Fruit fly (Drosophila melanogaster): ENCODE results near the gene Alp13.

Gene Alp13

dm6 chr3R:10109212-10109880 lies 34.2 kb upstream of the Alp13 start:
- TF ChIP-seq cic (GFP tag; optimal IDR thresholded peaks at IDR 0.05) (peak; percentile 46), CG7101 (tag; optimal IDR thresholded peaks at IDR 0.05) (no peak)

- no peak for TF ChIP-seq CG1620 (GFP tag; optimal IDR thresholded peaks at IDR 0.05)
- TF ChIP-seq CG12768 (GFP tag; optimal IDR thresholded peaks at IDR 0.05), result no peak
- no peak for TF ChIP-seq CG33017 (tag; optimal IDR thresholded peaks at IDR 0.05)
- no peak for TF ChIP-seq Clk (GFP tag; optimal IDR thresholded peaks at IDR 0.05)
- TF ChIP-seq Hr96 (GFP tag; optimal IDR thresholded peaks at IDR 0.05), result no peak
- no peak for TF ChIP-seq CG5204 (GFP tag; optimal IDR thresholded peaks at IDR 0.05)
- TF ChIP-seq CG11617 (GFP tag; optimal IDR thresholded peaks at IDR 0.05), result no peak
- TF ChIP-seq kay (GFP tag; ENCODE audit: borderline replicate concordance), result no peak
- no peak for TF ChIP-seq cic (GFP tag; optimal IDR thresholded peaks at IDR 0.05)
- TF ChIP-seq pad (GFP tag; optimal IDR thresholded peaks at IDR 0.05), result no peak
- TF ChIP-seq tj (GFP tag; optimal IDR thresholded peaks at IDR 0.05), result no peak
- TF ChIP-seq Mnt (GFP tag; optimal IDR thresholded peaks at IDR 0.05), result no peak
- TF ChIP-seq ovo (GFP tag; optimal IDR thresholded peaks at IDR 0.05), result no peak
- TF ChIP-seq toe (GFP tag; optimal IDR thresholded peaks at IDR 0.05), result no peak
- TF ChIP-seq Crg-1 (GFP tag; optimal IDR thresholded peaks at IDR 0.05), result no peak
- no peak for TF ChIP-seq bab1 (GFP tag; optimal IDR thresholded peaks at IDR 0.05)
These were observed 33.2 kb upstream of the Alp13 start for dm6 chr3R:10108289-10108928.

- TF ChIP-seq CG5204 (GFP tag; optimal IDR thresholded peaks at IDR 0.05) (no peak), Mnt (GFP tag; optimal IDR thresholded peaks at IDR 0.05) (no peak), CG14711 (tag; optimal IDR thresholded peaks at IDR 0.05) (no peak), CG11617 (GFP tag; optimal IDR thresholded peaks at IDR 0.05) (no peak), CG12768 (GFP tag; optimal IDR thresholded peaks at IDR 0.05) (no peak), Clk (GFP tag; optimal IDR thresholded peaks at IDR 0.05) (no peak), CG7045 (GFP tag; optimal IDR thresholded peaks at IDR 0.05) (no peak), ovo (GFP tag; optimal IDR thresholded peaks at IDR 0.05) (no peak), Hr96 (GFP tag; optimal IDR thresholded peaks at IDR 0.05) (no peak), kay (GFP tag; ENCODE audit: borderline replicate concordance) (no peak), bab1 (GFP tag; optimal IDR thresholded peaks at IDR 0.05) (no peak), CG33017 (tag; optimal IDR thresholded peaks at IDR 0.05) (no peak), pad (GFP tag; optimal IDR thresholded peaks at IDR 0.05) (no peak), CG1620 (GFP tag; optimal IDR thresholded peaks at IDR 0.05) (no peak), cic (GFP tag; optimal IDR thresholded peaks at IDR 0.05) (no peak), tj (GFP tag; optimal IDR thresholded peaks at IDR 0.05) (no peak)
These were observed 31.6 kb upstream of the Alp13 start for dm6 chr3R:10106796-10107195.

dm6 chr3R:10100498-10101196 lies 25.5 kb upstream of the Alp13 start:
- peak; percentile 73 for TF ChIP-seq bab1 (GFP tag; optimal IDR thresholded peaks at IDR 0.05)
- TF ChIP-seq CG1620 (GFP tag; optimal IDR thresholded peaks at IDR 0.05), result no peak
- no peak for TF ChIP-seq Mnt (GFP tag; optimal IDR thresholded peaks at IDR 0.05)
- TF ChIP-seq tj (GFP tag; optimal IDR thresholded peaks at IDR 0.05), result peak; percentile 11
- TF ChIP-seq CG14711 (tag; optimal IDR thresholded peaks at IDR 0.05), result peak; percentile 0
- no peak for TF ChIP-seq CG12768 (GFP tag; optimal IDR thresholded peaks at IDR 0.05)
- TF ChIP-seq Crg-1 (GFP tag; optimal IDR thresholded peaks at IDR 0.05), result no peak
- peak; percentile 47 for TF ChIP-seq pad (GFP tag; optimal IDR thresholded peaks at IDR 0.05)
- TF ChIP-seq CG33017 (tag; optimal IDR thresholded peaks at IDR 0.05), result no peak
- no peak for TF ChIP-seq CG11617 (GFP tag; optimal IDR thresholded peaks at IDR 0.05)
- no peak for TF ChIP-seq ovo (GFP tag; optimal IDR thresholded peaks at IDR 0.05)
- TF ChIP-seq toe (GFP tag; optimal IDR thresholded peaks at IDR 0.05), result no peak
- peak; percentile 53 for TF ChIP-seq kay (GFP tag; ENCODE audit: borderline replicate concordance)
- TF ChIP-seq Hr96 (GFP tag; optimal IDR thresholded peaks at IDR 0.05), result no peak
- TF ChIP-seq cnc (optimal IDR thresholded peaks at IDR 0.05), result no peak
- TF ChIP-seq CG7045 (GFP tag; optimal IDR thresholded peaks at IDR 0.05), result no peak
- TF ChIP-seq CG7101 (tag; optimal IDR thresholded peaks at IDR 0.05), result no peak
- TF ChIP-seq CG5204 (GFP tag; optimal IDR thresholded peaks at IDR 0.05), result no peak
- peak; percentile 16 for TF ChIP-seq Clk (GFP tag; optimal IDR thresholded peaks at IDR 0.05)
- TF ChIP-seq cic (GFP tag; optimal IDR thresholded peaks at IDR 0.05), result no peak

dm6 chr3R:10099401-10099848 lies 24.3 kb upstream of the Alp13 start:
- TF ChIP-seq cic (GFP tag; optimal IDR thresholded peaks at IDR 0.05), result peak; percentile 30
- TF ChIP-seq bab1 (GFP tag; optimal IDR thresholded peaks at IDR 0.05), result no peak
- TF ChIP-seq kay (GFP tag; ENCODE audit: borderline replicate concordance), result peak; percentile 24
- TF ChIP-seq CG1620 (GFP tag; optimal IDR thresholded peaks at IDR 0.05), result no peak
- peak; percentile 71 for TF ChIP-seq CG12768 (GFP tag; optimal IDR thresholded peaks at IDR 0.05)
- no peak for TF ChIP-seq CG11617 (GFP tag; optimal IDR thresholded peaks at IDR 0.05)
- TF ChIP-seq CG7045 (GFP tag; optimal IDR thresholded peaks at IDR 0.05), result no peak
- TF ChIP-seq Mnt (GFP tag; optimal IDR thresholded peaks at IDR 0.05), result peak; percentile 19

- no peak for TF ChIP-seq CG14711 (tag; optimal IDR thresholded peaks at IDR 0.05)
- TF ChIP-seq cic (GFP tag; optimal IDR thresholded peaks at IDR 0.05), result no peak
- no peak for TF ChIP-seq CG5204 (GFP tag; optimal IDR thresholded peaks at IDR 0.05)
- no peak for TF ChIP-seq ovo (GFP tag; optimal IDR thresholded peaks at IDR 0.05)
These were observed 23.1 kb upstream of the Alp13 start for dm6 chr3R:10098296-10098675.

Data from whole organism, adult.